Fruit fly (Drosophila melanogaster): ENCODE measurements around the gene CG13308.

Gene CG13308

DNA sequence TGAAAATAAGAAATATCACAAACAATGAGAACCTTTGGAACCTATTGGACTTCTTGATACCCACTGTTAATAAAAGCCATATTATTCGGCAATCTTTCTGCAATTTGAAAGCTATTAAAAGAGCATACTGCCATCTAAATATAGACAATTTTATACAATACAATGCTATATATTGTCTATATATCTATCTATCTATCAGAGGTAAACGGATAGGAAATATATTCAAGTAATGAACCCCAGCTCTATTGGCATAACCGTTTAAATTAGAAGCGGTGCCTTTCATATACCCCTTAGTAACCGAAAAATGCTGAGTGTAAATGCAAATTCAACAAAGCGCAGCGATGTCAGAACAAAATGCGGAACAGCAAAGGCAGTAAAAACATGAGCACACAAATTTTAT, 44.5 kb upstream of the CG13308 start (continued):
- TF ChIP-seq Gug (GFP tag; IDR thresholded peaks at IDR 0.05) = no peak
- TF ChIP-seq fd85E (GFP tag; optimal IDR thresholded peaks at IDR 0.05) = no peak
- TF ChIP-seq lz (GFP tag; optimal IDR thresholded peaks at IDR 0.05) = peak; percentile 39
- peak; percentile 91 for TF ChIP-seq svp (GFP tag)
- peak; percentile 27 for TF ChIP-seq Sox14 (GFP tag; optimal IDR thresholded peaks at IDR 0.05)
- TF ChIP-seq CG3919 (GFP tag; optimal IDR thresholded peaks at IDR 0.05) = peak; percentile 5
- TF ChIP-seq CG32006 (GFP tag; optimal IDR thresholded peaks at IDR 0.05) = no peak
- TF ChIP-seq Eip93F (GFP tag; optimal IDR thresholded peaks at IDR 0.05) = no peak
- TF ChIP-seq CG6808 (GFP tag; optimal IDR thresholded peaks at IDR 0.05) = no peak
- TF ChIP-seq topi (GFP tag; optimal IDR thresholded peaks at IDR 0.05) = peak; percentile 81
- peak; percentile 80 for TF ChIP-seq CG31627 (GFP tag; optimal IDR thresholded peaks at IDR 0.05)
- no peak for TF ChIP-seq CG6276 (GFP tag; optimal IDR thresholded peaks at IDR 0.05)

- TF ChIP-seq esn (GFP tag; optimal IDR thresholded peaks at IDR 0.05) (no peak), Gug (GFP tag; IDR thresholded peaks at IDR 0.05) (peak; percentile 93), CG6276 (GFP tag; optimal IDR thresholded peaks at IDR 0.05) (peak; percentile 55), CG6163 (GFP tag; IDR thresholded peaks at IDR 0.05) (peak; percentile 96), pdm3 (GFP tag; optimal IDR thresholded peaks at IDR 0.05) (no peak), Sox102F (GFP tag; optimal IDR thresholded peaks at IDR 0.05) (no peak), salr (GFP tag; optimal IDR thresholded peaks at IDR 0.05) (peak in 1 of 2 experiments; percentile 20), CG9139 (GFP tag; optimal IDR thresholded peaks at IDR 0.05) (no peak), CG8632 (GFP tag; optimal IDR thresholded peaks at IDR 0.05) (no peak), CG11294 (GFP tag; IDR thresholded peaks at IDR 0.05) (peak; percentile 91), eg (GFP tag; IDR thresholded peaks at IDR 0.05) (peak; percentile 97), ss (GFP tag; optimal IDR thresholded peaks at IDR 0.05) (no peak), fd85E (GFP tag; optimal IDR thresholded peaks at IDR 0.05) (no peak), Hr4 (GFP tag; optimal IDR thresholded peaks at IDR 0.05) (peak; percentile 81), Sox15 (GFP tag; optimal IDR thresholded peaks at IDR 0.05) (no peak), CG6792 (GFP tag; optimal IDR thresholded peaks at IDR 0.05) (no peak), dsx (GFP tag; optimal IDR thresholded peaks at IDR 0.05; ENCODE audit: poor library complexity, severe bottlenecking) (peak; percentile 100), CG6854 (GFP tag; optimal IDR thresholded peaks at IDR 0.05) (no peak), CG15336 (GFP tag; IDR thresholded peaks at IDR 0.05) (peak; percentile 98), acj6 (GFP tag; optimal IDR thresholded peaks at IDR 0.05) (no peak), Eip75B (GFP tag; optimal IDR thresholded peaks at IDR 0.05) (no peak), Ets96B (tag; optimal IDR thresholded peaks at IDR 0.05) (peak; percentile 45), CG4318 (GFP tag; optimal IDR thresholded peaks at IDR 0.05) (peak; percentile 9), achi (GFP tag; optimal IDR thresholded peaks at IDR 0.05) (peak; percentile 42), Lpt (GFP tag; optimal IDR thresholded peaks at IDR 0.05) (peak; percentile 82), CG8319 (GFP tag; optimal IDR thresholded peaks at IDR 0.05) (no peak), Eip78C (GFP tag) (no peak), Smox (GFP tag; optimal IDR thresholded peaks at IDR 0.05) (no peak), CG8119 (GFP tag; IDR thresholded peaks at IDR 0.05) (peak; percentile 96)
Observed at dm6 chr3L:8765493-8765892, 42.9 kb upstream of the CG13308 start.

- TF ChIP-seq Sox14 (GFP tag; optimal IDR thresholded peaks at IDR 0.05) = peak; percentile 99
- TF ChIP-seq CG8319 (GFP tag; optimal IDR thresholded peaks at IDR 0.05) = peak; percentile 94
- peak; percentile 98 for TF ChIP-seq Ets21C (GFP tag; optimal IDR thresholded peaks at IDR 0.05)
- peak; percentile 95 for TF ChIP-seq fd85E (GFP tag; optimal IDR thresholded peaks at IDR 0.05)
- peak; percentile 99 for TF ChIP-seq cyc (GFP tag; optimal IDR thresholded peaks at IDR 0.05)
- TF ChIP-seq pdm3 (GFP tag; optimal IDR thresholded peaks at IDR 0.05) = peak; percentile 97
- peak; percentile 98 for TF ChIP-seq CG8632 (GFP tag; optimal IDR thresholded peaks at IDR 0.05)
- TF ChIP-seq CG11762 (GFP tag; optimal IDR thresholded peaks at IDR 0.05; ENCODE audit: insufficient read depth) = peak; percentile 97
- peak; percentile 96 for TF ChIP-seq CG6276 (GFP tag; optimal IDR thresholded peaks at IDR 0.05)
- peak; percentile 98 for TF ChIP-seq CG10631 (GFP tag; optimal IDR thresholded peaks at IDR 0.05)
- TF ChIP-seq dac (GFP tag; optimal IDR thresholded peaks at IDR 0.05) = peak; percentile 96
- peak; percentile 55 for TF ChIP-seq dsx (GFP tag; optimal IDR thresholded peaks at IDR 0.05; ENCODE audit: poor library complexity, severe bottlenecking)
- peak; percentile 97 for TF ChIP-seq Hr4 (GFP tag; optimal IDR thresholded peaks at IDR 0.05)
- peak; percentile 97 for TF ChIP-seq CG32006 (GFP tag; optimal IDR thresholded peaks at IDR 0.05)
- peak; percentile 99 for TF ChIP-seq fd59A (GFP tag; optimal IDR thresholded peaks at IDR 0.05)
- TF ChIP-seq Eip75B (GFP tag; optimal IDR thresholded peaks at IDR 0.05) = peak; percentile 97
- peak; percentile 99 for TF ChIP-seq esn (GFP tag; optimal IDR thresholded peaks at IDR 0.05)
- TF ChIP-seq CG1621 (tag; optimal IDR thresholded peaks at IDR 0.05) = peak; percentile 98
- TF ChIP-seq topi (GFP tag; optimal IDR thresholded peaks at IDR 0.05) = peak; percentile 98
- TF ChIP-seq Eip78C (GFP tag) = peak; percentile 99
- peak; percentile 95 for TF ChIP-seq Ets96B (tag; optimal IDR thresholded peaks at IDR 0.05)
- peak; percentile 94 for TF ChIP-seq vri (GFP tag; optimal IDR thresholded peaks at IDR 0.05)
- peak; percentile 98 for TF ChIP-seq CG34406 (GFP tag; optimal IDR thresholded peaks at IDR 0.05)
Observed at dm6 chr3L:8765969-8766538, 42.3 kb upstream of the CG13308 start.
